Worm (Caenorhabditis elegans) whole organism, L3 larva: Measurements from ENCODE around the gene srj-44.

ENCODE experiments used
- R02D3.7 ChIP-seq: fragments of 150-350 bp; optimal IDR thresholded peaks from 2 replicates; lab custom pipeline; 2014; ENCODE audit warnings: missing biosample characterization, missing genetic modification characterization
- ZK546.5 ChIP-seq: sonication (generic microtip); optimal IDR thresholded peaks from 2 replicates; lab custom pipeline; 2017; ENCODE audit warnings: missing biosample characterization, missing genetic modification characterization
- aly-2 ChIP-seq: fragments of 150-350 bp; optimal IDR thresholded peaks from 2 replicates; lab custom pipeline; 2014; ENCODE audit warnings: missing biosample characterization, missing genetic modification characterization
- ceh-16 ChIP-seq: sonication (generic microtip); optimal IDR thresholded peaks from 2 replicates; lab custom pipeline; 2017; ENCODE audit warnings: missing biosample characterization, missing genetic modification characterization
- ceh-82 ChIP-seq: fragments of 150-350 bp; optimal IDR thresholded peaks from 2 replicates; lab custom pipeline; 2014; ENCODE audit warnings: missing biosample characterization, missing genetic modification characterization
- ceh-9 ChIP-seq: sonication (generic microtip); optimal IDR thresholded peaks from 2 replicates; lab custom pipeline; 2018; ENCODE audit warnings: missing biosample characterization, missing genetic modification characterization
- daf-12 ChIP-seq: fragments of 150-350 bp; optimal IDR thresholded peaks from 2 replicates; lab custom pipeline; 2014; ENCODE audit warnings: missing biosample characterization, missing genetic modification reagents, missing genetic modification characterization
- egl-5 ChIP-seq: fragments of 150-350 bp; optimal IDR thresholded peaks from 2 replicates; lab custom pipeline; 2017; ENCODE audit warnings: missing biosample characterization, missing genetic modification reagents, missing genetic modification characterization, inconsistent platforms
- elt-1 ChIP-seq: fragments of 150-350 bp; optimal IDR thresholded peaks from 2 replicates; lab custom pipeline; 2014; ENCODE audit warnings: missing biosample characterization, missing genetic modification characterization
- elt-2 ChIP-seq: sonication (generic microtip); optimal IDR thresholded peaks from 2 replicates; lab custom pipeline; 2016; ENCODE audit warnings: missing genetic modification reagents, mild to moderate bottlenecking, missing genetic modification characterization, missing compliant biosample characterization
- eor-1 ChIP-seq, 2 experiments: fragments of 150-350 bp; optimal IDR thresholded peaks; 2 replicates each; lab custom pipeline; 2014 to 2018; ENCODE audit warnings: missing biosample characterization in 2 of 2, missing genetic modification characterization in 2 of 2
- fkh-10 ChIP-seq: sonication (generic microtip); optimal IDR thresholded peaks from 2 replicates; lab custom pipeline; 2017; ENCODE audit warnings: missing biosample characterization, missing genetic modification reagents, missing genetic modification characterization
- fos-1 ChIP-seq: fragments of 150-350 bp; optimal IDR thresholded peaks from 2 replicates; lab custom pipeline; 2014; ENCODE audit warnings: missing biosample characterization, missing genetic modification characterization
- jun-1 ChIP-seq: fragments of 150-350 bp; optimal IDR thresholded peaks from 2 replicates; lab custom pipeline; 2014; ENCODE audit warnings: missing biosample characterization, missing genetic modification reagents, missing genetic modification characterization
- lin-15B ChIP-seq: fragments of 150-350 bp; optimal IDR thresholded peaks from 2 replicates; lab custom pipeline; 2014; ENCODE audit warnings: missing biosample characterization, missing genetic modification characterization
- mdl-1 ChIP-seq: fragments of 150-350 bp; optimal IDR thresholded peaks from 2 replicates; lab custom pipeline; 2014; ENCODE audit warnings: missing biosample characterization, missing genetic modification characterization
- mml-1 ChIP-seq: fragments of 150-350 bp; sonication (generic microtip); optimal IDR thresholded peaks from 3 replicates; lab custom pipeline; 2014; ENCODE audit warnings: missing biosample characterization, missing genetic modification characterization
- nfya-1 ChIP-seq: sonication (generic microtip); optimal IDR thresholded peaks from 2 replicates; lab custom pipeline; 2017; ENCODE audit warnings: missing genetic modification characterization, mild to moderate bottlenecking, missing compliant biosample characterization, antibody characterized with exemption, moderate library complexity; ENCODE audit not compliant: insufficient read depth
- nhr-11 ChIP-seq: fragments of 150-350 bp; optimal IDR thresholded peaks from 2 replicates; lab custom pipeline; 2014; ENCODE audit warnings: missing biosample characterization, missing genetic modification characterization
- nhr-12 ChIP-seq: fragments of 150-350 bp; optimal IDR thresholded peaks from 2 replicates; lab custom pipeline; 2014; ENCODE audit warnings: missing biosample characterization, missing genetic modification characterization
- nhr-237 ChIP-seq: fragments of 150-350 bp; optimal IDR thresholded peaks from 2 replicates; lab custom pipeline; 2014; ENCODE audit warnings: missing biosample characterization, missing genetic modification characterization
- nhr-25 ChIP-seq: sonication (generic microtip); optimal IDR thresholded peaks from 2 replicates; lab custom pipeline; 2017; ENCODE audit warnings: missing biosample characterization, missing genetic modification characterization
- nhr-28 ChIP-seq: fragments of 150-350 bp; optimal IDR thresholded peaks from 2 replicates; lab custom pipeline; 2014; ENCODE audit warnings: missing biosample characterization, missing genetic modification characterization
- nhr-67 ChIP-seq: fragments of 150-350 bp; optimal IDR thresholded peaks from 2 replicates; lab custom pipeline; 2014; ENCODE audit warnings: missing biosample characterization, missing genetic modification characterization
- nhr-76 ChIP-seq: fragments of 150-350 bp; sonication (generic microtip); optimal IDR thresholded peaks from 5 replicates; lab custom pipeline; 2014; ENCODE audit warnings: missing biosample characterization, missing genetic modification characterization
- nhr-77 ChIP-seq: fragments of 150-350 bp; optimal IDR thresholded peaks from 2 replicates; lab custom pipeline; 2014; ENCODE audit warnings: missing biosample characterization, missing genetic modification characterization
- pha-4 ChIP-seq: fragments of 150-350 bp; optimal IDR thresholded peaks from 2 replicates; lab custom pipeline; 2014; ENCODE audit warnings: missing biosample characterization, missing genetic modification reagents, missing genetic modification characterization
- pqm-1 ChIP-seq: fragments of 150-350 bp; optimal IDR thresholded peaks from 2 replicates; lab custom pipeline; 2017; ENCODE audit warnings: missing biosample characterization, missing genetic modification characterization, inconsistent platforms
- sea-2 ChIP-seq: fragments of 150-350 bp; sonication (generic microtip); optimal IDR thresholded peaks from 4 replicates; lab custom pipeline; 2014; ENCODE audit warnings: missing biosample characterization, missing genetic modification reagents, missing genetic modification characterization
- snpc-4 ChIP-seq: fragments of 150-350 bp; optimal IDR thresholded peaks from 2 replicates; lab custom pipeline; 2014; ENCODE audit warnings: missing biosample characterization, missing genetic modification characterization
- unc-39 ChIP-seq: sonication (generic microtip); optimal IDR thresholded peaks from 4 replicates; lab custom pipeline; 2017; ENCODE audit warnings: missing biosample characterization, missing genetic modification characterization
- unc-62 ChIP-seq: fragments of 150-350 bp; sonication (generic microtip); optimal IDR thresholded peaks from 4 replicates; lab custom pipeline; 2014; ENCODE audit warnings: missing biosample characterization, missing genetic modification reagents, missing genetic modification characterization
- zag-1 ChIP-seq: fragments of 150-350 bp; optimal IDR thresholded peaks from 2 replicates; lab custom pipeline; 2014; ENCODE audit warnings: missing biosample characterization, missing genetic modification characterization
- ztf-4 ChIP-seq: fragments of 150-350 bp; optimal IDR thresholded peaks from 2 replicates; lab custom pipeline; 2014; ENCODE audit warnings: missing biosample characterization, missing genetic modification characterization

The srj-44 gene

DNA sequence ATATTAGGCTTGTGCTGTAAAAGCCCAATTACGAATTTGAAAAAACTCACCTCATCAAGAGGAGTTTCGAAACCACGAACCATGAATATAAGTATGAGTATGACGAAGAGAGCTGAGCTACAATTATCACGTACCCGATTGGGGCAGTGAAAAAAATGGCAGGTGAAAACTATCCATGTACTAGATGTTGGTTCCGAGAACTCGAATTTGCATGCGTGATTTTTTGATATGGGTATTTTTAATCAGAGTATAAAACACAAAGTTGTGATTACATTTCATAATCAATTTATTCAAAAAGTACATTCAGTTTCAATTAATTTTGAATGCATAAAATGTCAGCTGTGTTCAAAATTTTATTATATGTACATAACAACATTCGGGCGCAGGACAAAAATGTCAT, 31.8 kb downstream of the srj-44 start, which contains the start of gene F54E2.9:
TSS of gene F54E2.9 (minus strand) at position 132 of the 400 bp plus-strand sequence.
- TF ChIP-seq ZK546.5 (tag; lab: Kevin White, UChicago) (no peak), ceh-82 (tag; lab: Kevin White, UChicago) (no peak), daf-12 (tag; lab: Kevin White, UChicago) (no peak), nhr-25 (tag; lab: Kevin White, UChicago) (no peak), lin-15B (tag; lab: Kevin White, UChicago) (no peak), unc-39 (tag; lab: Kevin White, UChicago) (no peak), nhr-11 (no peak), aly-2 (tag; lab: Kevin White, UChicago) (no peak), zag-1 (tag; lab: Kevin White, UChicago) (no peak), mml-1 (tag; lab: Kevin White, UChicago) (no peak)

DNA sequence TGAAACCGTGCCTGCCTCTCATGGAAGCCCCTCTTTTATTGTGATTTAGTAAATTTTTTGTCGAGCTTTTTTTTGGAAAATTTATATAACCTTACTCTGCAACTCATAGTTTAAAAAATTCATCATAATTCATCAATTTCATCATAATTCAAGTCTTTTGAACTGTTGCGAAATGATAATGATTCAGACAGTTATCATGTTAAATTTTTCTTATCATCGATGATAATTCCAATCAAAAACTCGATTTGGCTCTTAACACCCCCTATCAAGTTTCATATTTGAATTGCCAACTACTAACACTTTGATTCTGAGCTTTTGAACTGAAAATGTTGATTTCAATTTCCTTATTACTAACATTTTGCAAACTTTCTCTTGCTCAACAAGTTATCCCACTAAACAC, 35.5 kb downstream of the srj-44 start, which contains the start of gene F54E2.1:
TSS of gene F54E2.1 (plus strand) at position 235 of the 400 bp plus-strand sequence.
- TF ChIP-seq egl-5 (no peak), fos-1 (peak; percentile 64), elt-2 (tag; lab: Kevin White, UChicago) (peak; percentile 95), pqm-1 (tag; lab: Kevin White, UChicago) (peak; percentile 94), nhr-76 (tag; lab: Kevin White, UChicago) (no peak)
- TF ChIP-seq, all 47 proteins: peak for 3

DNA sequence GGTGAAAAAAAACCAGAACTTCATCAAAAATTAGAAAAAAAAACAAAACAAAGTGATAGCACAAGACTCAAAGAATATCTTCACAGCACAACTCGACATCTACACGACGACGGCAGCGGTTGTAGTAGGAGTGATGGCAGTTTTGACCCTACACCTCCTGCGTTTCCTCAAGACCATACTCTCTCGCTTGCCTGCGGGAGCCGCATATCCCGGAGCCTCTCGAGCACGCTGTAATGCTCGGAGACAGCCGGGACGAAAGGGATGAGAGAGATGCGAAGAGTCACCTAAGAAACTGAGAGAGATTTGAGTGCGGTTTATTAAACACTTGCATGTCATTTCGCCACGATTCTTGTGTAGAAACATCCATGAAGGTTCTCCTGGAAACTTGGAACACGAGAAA, 36.2 kb downstream of the srj-44 start:
- TF ChIP-seq mdl-1 (tag; lab: Kevin White, UChicago) (no peak), unc-62 (no peak), eor-1 (tag; optimal IDR thresholded peaks at IDR 0.05; lab: Kevin White, UChicago) (no peak), mml-1 (tag; lab: Kevin White, UChicago) (no peak), daf-12 (tag; lab: Kevin White, UChicago) (no peak), nhr-237 (tag; lab: Kevin White, UChicago) (no peak), aly-2 (tag; lab: Kevin White, UChicago) (no peak), elt-2 (tag; lab: Kevin White, UChicago) (no peak), pha-4 (tag; lab: Kevin White, UChicago) (no peak), nhr-12 (no peak), sea-2 (no peak), snpc-4 (no peak), nhr-28 (tag; lab: Kevin White, UChicago) (no peak), nhr-25 (tag; lab: Kevin White, UChicago) (no peak), jun-1 (tag; lab: Kevin White, UChicago) (no peak), unc-39 (tag; lab: Kevin White, UChicago) (no peak), R02D3.7 (tag; lab: Kevin White, UChicago) (no peak), ceh-16 (no peak)

DNA sequence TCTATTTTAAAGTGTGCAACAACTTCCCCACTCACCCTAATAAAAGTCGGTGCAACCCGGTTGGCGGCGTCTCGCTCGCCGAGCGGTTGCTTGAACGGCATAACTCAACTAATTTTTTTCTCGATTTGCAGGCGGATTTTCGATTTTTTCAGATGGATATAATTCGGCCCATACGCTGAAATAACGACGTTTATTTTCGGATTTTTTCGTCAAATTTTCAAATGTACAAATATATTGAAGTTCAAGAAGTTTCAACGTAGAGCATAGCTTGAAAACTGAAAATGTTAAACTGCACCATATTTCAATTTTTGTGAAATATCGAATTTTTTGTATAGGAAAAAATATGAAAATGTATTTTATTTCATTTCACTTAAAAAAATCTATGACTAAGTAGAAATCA, 37.9 kb downstream of the srj-44 start, which contains the start of gene ketn-1:
TSS of gene ketn-1 (minus strand) at position 101 of the 400 bp plus-strand sequence.
- TF ChIP-seq nhr-11: no peak
- TF ChIP-seq nhr-77 (tag; lab: Kevin White, UChicago): no peak
- no peak for TF ChIP-seq ZK546.5 (tag; lab: Kevin White, UChicago)
- TF ChIP-seq, all 47 proteins: peak for 0

DNA sequence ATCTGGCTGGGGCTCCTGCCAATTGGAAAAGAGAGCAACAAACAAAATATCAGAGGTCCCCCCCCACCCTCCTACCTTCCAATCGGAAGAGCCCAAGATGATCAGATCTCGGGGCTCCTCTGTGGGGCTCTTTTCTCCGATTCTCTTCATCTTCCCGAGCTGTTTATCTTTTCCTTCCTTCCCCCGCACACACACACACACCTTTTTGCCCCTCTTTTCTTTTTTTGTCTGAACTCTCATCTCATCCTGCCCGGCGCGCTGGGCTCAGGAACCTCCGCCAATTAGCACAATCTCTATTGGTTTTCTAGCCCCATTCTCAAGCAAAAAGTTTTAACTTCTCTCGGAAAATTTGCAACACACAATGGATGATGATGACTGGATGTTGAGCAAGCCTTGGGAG, 42.4 kb downstream of the srj-44 start:
- peak; percentile 54 for TF ChIP-seq nfya-1 (tag; lab: Kevin White, UChicago)
- no peak for TF ChIP-seq aly-2 (tag; lab: Kevin White, UChicago)

DNA sequence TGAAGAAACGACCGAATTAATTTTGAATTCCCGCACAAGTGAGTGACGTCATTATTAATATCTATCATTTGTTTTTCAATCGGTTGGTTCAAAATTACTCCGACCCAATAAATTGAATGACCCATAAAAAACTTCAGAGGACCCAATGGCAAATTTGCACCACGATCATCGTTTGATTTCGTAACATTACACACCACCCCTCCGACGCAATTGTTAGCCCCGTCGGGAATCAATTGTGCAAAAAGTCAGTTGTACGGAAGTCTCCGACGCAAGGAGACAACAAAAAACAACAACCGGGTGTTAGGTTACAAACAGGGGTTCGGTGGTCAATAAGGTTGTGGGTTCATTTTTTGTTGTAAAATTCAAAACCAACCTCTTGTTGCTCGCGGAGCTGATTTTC, 43.7 kb downstream of the srj-44 start:
- TF ChIP-seq nhr-12: no peak
- TF ChIP-seq pha-4 (tag; lab: Kevin White, UChicago): peak; percentile 6
- no peak for TF ChIP-seq sea-2
- TF ChIP-seq fkh-10 (GFP tag; lab: Kevin White, UChicago): no peak
- TF ChIP-seq ztf-4 (tag; lab: Kevin White, UChicago): no peak
- no peak for TF ChIP-seq elt-1
- TF ChIP-seq egl-5: peak; percentile 78
- no peak for TF ChIP-seq nhr-67 (tag; lab: Kevin White, UChicago)
- TF ChIP-seq ceh-9 (tag; lab: Kevin White, UChicago): no peak
